Worm (Caenorhabditis elegans) whole organism, midembryonic: ENCODE measurements around the gene panl-2.

Experiments
- T22C8.4 ChIP-seq: fragments of 200-800 bp; sonication (Bioruptor generic); IDR thresholded peaks from 2 replicates; pipeline ENCODE4 v1.3.6; 2022; ENCODE audit warnings: missing genetic modification characterization, missing compliant biosample characterization
- cog-1 ChIP-seq: sonication (generic microtip); optimal IDR thresholded peaks from 2 replicates; lab custom pipeline; 2016; ENCODE audit warnings: missing genetic modification characterization, missing compliant biosample characterization
- flt-1 ChIP-seq: fragments of 200-800 bp; sonication (Bioruptor generic); IDR thresholded peaks from 2 replicates; pipeline ENCODE4 v1.3.6; 2022; ENCODE audit warnings: missing genetic modification characterization, missing compliant biosample characterization
- klf-2 ChIP-seq: fragments of 200-800 bp; sonication (Bioruptor generic); conservative IDR thresholded peaks from 2 replicates; pipeline ENCODE4 v1.3.6; 2022; ENCODE audit warnings: missing genetic modification reagents, missing genetic modification characterization, missing compliant biosample characterization
- med-1 ChIP-seq: sonication (generic microtip); optimal IDR thresholded peaks from 2 replicates; lab custom pipeline; 2017; ENCODE audit warnings: missing genetic modification characterization, mild to moderate bottlenecking, missing compliant biosample characterization, antibody characterized with exemption, missing genetic modification reagents; ENCODE audit not compliant: insufficient read depth
- ref-1 ChIP-seq: fragments of 200-800 bp; sonication (Bioruptor generic); conservative IDR thresholded peaks from 2 replicates; pipeline ENCODE4 v1.3.6; 2022; ENCODE audit warnings: missing genetic modification reagents, missing genetic modification characterization, missing compliant biosample characterization
- tab-1 ChIP-seq: fragments of 200-800 bp; sonication (Bioruptor generic); IDR thresholded peaks from 2 replicates; pipeline ENCODE4 v1.3.6; 2022; ENCODE audit warnings: missing genetic modification characterization, missing compliant biosample characterization
- ztf-23 ChIP-seq: fragments of 200-800 bp; sonication (Bioruptor generic); IDR thresholded peaks from 2 replicates; pipeline ENCODE4 v1.3.6; 2022; ENCODE audit warnings: missing genetic modification reagents, missing genetic modification characterization, missing compliant biosample characterization
- ztf-29 ChIP-seq: fragments of 200-800 bp; sonication (Bioruptor generic); IDR thresholded peaks from 2 replicates; pipeline ENCODE4 v1.3.6; 2022; ENCODE audit warnings: missing genetic modification reagents, missing genetic modification characterization, missing compliant biosample characterization

Gene panl-2

ce11 chrIII:6989201-6989600 lies 21.3 kb upstream of the panl-2 start:
- no peak for TF ChIP-seq ref-1 (GFP tag; lab: Robert Waterston, UW)
- no peak for TF ChIP-seq ztf-23 (GFP tag; lab: Robert Waterston, UW)
- TF ChIP-seq T22C8.4 (GFP tag; lab: Robert Waterston, UW) = no peak
- TF ChIP-seq cog-1 (tag; lab: Kevin White, UChicago) = no peak
- TF ChIP-seq flt-1 (GFP tag; lab: Robert Waterston, UW) = no peak
- TF ChIP-seq klf-2 (GFP tag; lab: Robert Waterston, UW) = no peak
- no peak for TF ChIP-seq tab-1 (GFP tag; lab: Robert Waterston, UW)
- TF ChIP-seq med-1 = no peak
- TF ChIP-seq ztf-29 (GFP tag; lab: Robert Waterston, UW) = no peak

- TF ChIP-seq ztf-23 (GFP tag; lab: Robert Waterston, UW) (no peak), flt-1 (GFP tag; lab: Robert Waterston, UW) (no peak), ref-1 (GFP tag; lab: Robert Waterston, UW) (no peak), ztf-29 (GFP tag; lab: Robert Waterston, UW) (no peak), med-1 (no peak), cog-1 (tag; lab: Kevin White, UChicago) (no peak), T22C8.4 (GFP tag; lab: Robert Waterston, UW) (no peak), klf-2 (GFP tag; lab: Robert Waterston, UW) (no peak), tab-1 (GFP tag; lab: Robert Waterston, UW) (no peak)
Measured at ce11 chrIII:6988060-6988459, 20.1 kb upstream of the panl-2 start.

ce11 chrIII:6981989-6982553 lies 14.1 kb upstream of the panl-2 start, which contains the start of gene F31E3.6:
TSS of gene F31E3.6 (plus strand) at chrIII:6982081.
- peak; percentile 30; the same call in 1 of the 2 replicates for TF ChIP-seq flt-1 (GFP tag; lab: Robert Waterston, UW)

ce11 chrIII:6979584-6979983 lies 11.7 kb upstream of the panl-2 start, which contains the start of gene ceh-20:
TSS of gene ceh-20 (plus strand) at chrIII:6979884.
- TF ChIP-seq ztf-23 (GFP tag; lab: Robert Waterston, UW) = no peak
- no peak for TF ChIP-seq med-1
- no peak for TF ChIP-seq klf-2 (GFP tag; lab: Robert Waterston, UW)
- no peak for TF ChIP-seq tab-1 (GFP tag; lab: Robert Waterston, UW)
- no peak for TF ChIP-seq cog-1 (tag; lab: Kevin White, UChicago)
- TF ChIP-seq flt-1 (GFP tag; lab: Robert Waterston, UW) = no peak
- no peak for TF ChIP-seq ref-1 (GFP tag; lab: Robert Waterston, UW)
- TF ChIP-seq T22C8.4 (GFP tag; lab: Robert Waterston, UW) = no peak
- TF ChIP-seq ztf-29 (GFP tag; lab: Robert Waterston, UW) = no peak

ce11 chrIII:6978875-6979274 lies 10.9 kb upstream of the panl-2 start:
- TF ChIP-seq med-1 = no peak
- TF ChIP-seq cog-1 (tag; lab: Kevin White, UChicago) = peak; percentile 85
- no peak for TF ChIP-seq tab-1 (GFP tag; lab: Robert Waterston, UW)
- TF ChIP-seq ztf-23 (GFP tag; lab: Robert Waterston, UW) = 0 out of 2 replicates have a peak, but pooled peaks have one; percentile 56
- TF ChIP-seq flt-1 (GFP tag; lab: Robert Waterston, UW) = 0 out of 2 replicates have a peak, but pooled peaks have one; percentile 5
- no peak for TF ChIP-seq ztf-29 (GFP tag; lab: Robert Waterston, UW)
- no peak for TF ChIP-seq klf-2 (GFP tag; lab: Robert Waterston, UW)
- TF ChIP-seq T22C8.4 (GFP tag; lab: Robert Waterston, UW) = no peak

ce11 chrIII:6974952-6975351 lies 7.0 kb upstream of the panl-2 start:
- no peak for TF ChIP-seq T22C8.4 (GFP tag; lab: Robert Waterston, UW)
- TF ChIP-seq ref-1 (GFP tag; lab: Robert Waterston, UW) = no peak
- no peak for TF ChIP-seq klf-2 (GFP tag; lab: Robert Waterston, UW)

- no peak for TF ChIP-seq ztf-29 (GFP tag; lab: Robert Waterston, UW)
- TF ChIP-seq ref-1 (GFP tag; lab: Robert Waterston, UW) = no peak
- TF ChIP-seq klf-2 (GFP tag; lab: Robert Waterston, UW) = no peak
- no peak for TF ChIP-seq tab-1 (GFP tag; lab: Robert Waterston, UW)
- no peak for TF ChIP-seq cog-1 (tag; lab: Kevin White, UChicago)
Measured at ce11 chrIII:6973682-6974081, 5.8 kb upstream of the panl-2 start, which contains the start of gene F31E3.2. TSS of gene F31E3.2 (plus strand) at chrIII:6973982.

- no peak for TF ChIP-seq ztf-29 (GFP tag; lab: Robert Waterston, UW)
- peak; percentile 1 for TF ChIP-seq med-1
- 0 out of 2 replicates have a peak, but pooled peaks have one; percentile 57 for TF ChIP-seq klf-2 (GFP tag; lab: Robert Waterston, UW)
- peak; percentile 82; the same call in 1 of the 2 replicates for TF ChIP-seq ztf-23 (GFP tag; lab: Robert Waterston, UW)
- peak; percentile 87 for TF ChIP-seq cog-1 (tag; lab: Kevin White, UChicago)
- peak; percentile 86 for TF ChIP-seq flt-1 (GFP tag; lab: Robert Waterston, UW)
- TF ChIP-seq tab-1 (GFP tag; lab: Robert Waterston, UW) = peak; percentile 64; the same call in 1 of the 2 replicates
- no peak for TF ChIP-seq ref-1 (GFP tag; lab: Robert Waterston, UW)
- no peak for TF ChIP-seq T22C8.4 (GFP tag; lab: Robert Waterston, UW)
Measured at ce11 chrIII:6971662-6972284, 3.8 kb upstream of the panl-2 start, which contains the start of the genes eef-1A.1 and rfc-4. TSS of gene eef-1A.1 (minus strand) at chrIII:6971712. TSS of gene rfc-4 (plus strand) at chrIII:6972253.

ce11 chrIII:6970744-6971143 lies 2.8 kb upstream of the panl-2 start:
- no peak for TF ChIP-seq ztf-23 (GFP tag; lab: Robert Waterston, UW)
- no peak for TF ChIP-seq flt-1 (GFP tag; lab: Robert Waterston, UW)
- TF ChIP-seq ztf-29 (GFP tag; lab: Robert Waterston, UW) = no peak
- TF ChIP-seq T22C8.4 (GFP tag; lab: Robert Waterston, UW) = no peak
- no peak for TF ChIP-seq klf-2 (GFP tag; lab: Robert Waterston, UW)
- no peak for TF ChIP-seq med-1
- TF ChIP-seq cog-1 (tag; lab: Kevin White, UChicago) = no peak
- no peak for TF ChIP-seq ref-1 (GFP tag; lab: Robert Waterston, UW)
- no peak for TF ChIP-seq tab-1 (GFP tag; lab: Robert Waterston, UW)
